Worm (Caenorhabditis elegans): ENCODE data around the gene T19D12.5.

- TF ChIP-seq lin-35 (GFP tag; optimal IDR thresholded peaks at IDR 0.05) (peak in 1 of 2 experiments; percentile 32), fkh-10 (GFP tag; optimal IDR thresholded peaks at IDR 0.05) (no peak), pqm-1 (tag; optimal IDR thresholded peaks at IDR 0.05) (no peak), lin-39 (tag; optimal IDR thresholded peaks at IDR 0.05) (no peak), pag-3 (tag; optimal IDR thresholded peaks at IDR 0.05; ENCODE audit: borderline replicate concordance, insufficient read depth) (no peak), nhr-28 (tag; optimal IDR thresholded peaks at IDR 0.05) (no peak), rnt-1 (tag; optimal IDR thresholded peaks at IDR 0.05) (peak; percentile 50), efl-3 (GFP tag; optimal IDR thresholded peaks at IDR 0.05) (no peak), jun-1 (tag; optimal IDR thresholded peaks at IDR 0.05) (no peak)
These were observed 47.7 kb upstream of the T19D12.5 start, which contains the start of gene gyf-1 for ce11 chrII:6683663-6684285.

All from whole organism, L1 larva.